Worm (Caenorhabditis elegans) whole organism, midembryonic: ENCODE data around the gene bre-1.

Experiments
- T22C8.4 ChIP-seq: fragments of 200-800 bp; sonication (Bioruptor generic); IDR thresholded peaks from 2 replicates; pipeline ENCODE4 v1.3.6; 2022; ENCODE audit warnings: missing genetic modification characterization, missing compliant biosample characterization
- cog-1 ChIP-seq: sonication (generic microtip); optimal IDR thresholded peaks from 2 replicates; lab custom pipeline; 2016; ENCODE audit warnings: missing genetic modification characterization, missing compliant biosample characterization
- flt-1 ChIP-seq: fragments of 200-800 bp; sonication (Bioruptor generic); IDR thresholded peaks from 2 replicates; pipeline ENCODE4 v1.3.6; 2022; ENCODE audit warnings: missing genetic modification characterization, missing compliant biosample characterization
- klf-2 ChIP-seq: fragments of 200-800 bp; sonication (Bioruptor generic); conservative IDR thresholded peaks from 2 replicates; pipeline ENCODE4 v1.3.6; 2022; ENCODE audit warnings: missing genetic modification reagents, missing genetic modification characterization, missing compliant biosample characterization
- med-1 ChIP-seq: sonication (generic microtip); optimal IDR thresholded peaks from 2 replicates; lab custom pipeline; 2017; ENCODE audit warnings: missing genetic modification characterization, mild to moderate bottlenecking, missing compliant biosample characterization, antibody characterized with exemption, missing genetic modification reagents; ENCODE audit not compliant: insufficient read depth
- ref-1 ChIP-seq: fragments of 200-800 bp; sonication (Bioruptor generic); conservative IDR thresholded peaks from 2 replicates; pipeline ENCODE4 v1.3.6; 2022; ENCODE audit warnings: missing genetic modification reagents, missing genetic modification characterization, missing compliant biosample characterization
- tab-1 ChIP-seq: fragments of 200-800 bp; sonication (Bioruptor generic); IDR thresholded peaks from 2 replicates; pipeline ENCODE4 v1.3.6; 2022; ENCODE audit warnings: missing genetic modification characterization, missing compliant biosample characterization
- ztf-23 ChIP-seq: fragments of 200-800 bp; sonication (Bioruptor generic); IDR thresholded peaks from 2 replicates; pipeline ENCODE4 v1.3.6; 2022; ENCODE audit warnings: missing genetic modification reagents, missing genetic modification characterization, missing compliant biosample characterization
- ztf-29 ChIP-seq: fragments of 200-800 bp; sonication (Bioruptor generic); IDR thresholded peaks from 2 replicates; pipeline ENCODE4 v1.3.6; 2022; ENCODE audit warnings: missing genetic modification reagents, missing genetic modification characterization, missing compliant biosample characterization

Gene bre-1

DNA sequence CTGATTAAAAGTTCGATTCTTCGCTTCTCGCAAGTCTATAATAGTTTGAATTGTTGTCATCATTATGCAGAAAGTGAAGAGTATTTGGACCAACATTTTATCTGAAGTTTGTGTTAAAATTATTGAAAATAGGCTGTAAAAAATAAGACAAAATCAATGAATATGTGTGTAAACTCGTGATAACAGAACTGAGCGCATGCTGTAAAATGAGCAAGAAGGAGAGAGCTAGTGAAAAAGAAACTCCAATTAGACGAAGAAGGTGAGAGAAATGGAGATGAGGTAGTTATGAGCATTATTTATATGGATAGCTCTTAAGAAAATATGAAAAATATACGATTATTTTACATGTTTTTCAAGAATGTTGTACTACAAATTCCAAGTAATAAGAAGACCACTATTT is 33.8 kb downstream of the bre-1 start, which contains the start of gene C53D6.4:
C53D6.4 (minus strand) TSS at position 101 of the 400 bp plus-strand sequence.
- TF ChIP-seq cog-1 (tag; lab: Kevin White, UChicago) (no peak), med-1 (GFP tag; lab: Kevin White, UChicago) (no peak), flt-1 (no peak), tab-1 (GFP tag; lab: Robert Waterston, UW) (no peak), klf-2 (no peak)

DNA sequence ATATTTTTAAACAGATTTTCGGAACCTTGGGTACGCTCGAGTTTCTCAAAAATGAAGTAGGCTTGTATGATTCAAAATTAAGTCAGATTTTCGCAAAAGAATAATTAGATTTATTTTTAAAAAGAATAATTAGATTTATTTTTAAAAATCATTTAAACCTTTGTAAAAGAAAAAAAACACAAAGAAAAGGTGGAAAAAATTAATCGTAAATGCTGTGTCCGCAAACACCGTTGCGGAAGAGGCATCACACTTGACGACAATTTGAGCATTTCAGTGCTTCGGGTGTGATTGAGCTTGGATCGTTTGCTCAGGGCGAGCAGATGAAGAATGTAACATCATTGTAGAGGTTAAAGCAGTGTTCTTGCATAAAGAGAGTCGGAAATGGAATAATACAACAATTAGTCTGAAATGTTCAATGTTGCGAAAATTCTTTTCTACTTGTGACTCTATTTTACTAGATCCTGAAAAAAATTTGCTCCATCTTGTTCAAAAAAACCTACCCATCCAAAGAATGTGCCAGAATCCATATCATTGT is 34.2 kb downstream of the bre-1 start:
- TF ChIP-seq ztf-23 (GFP tag; lab: Robert Waterston, UW) (no peak), T22C8.4 (no peak), tab-1 (GFP tag; lab: Robert Waterston, UW) (no peak), flt-1 (no peak), cog-1 (tag; lab: Kevin White, UChicago) (no peak), med-1 (GFP tag; lab: Kevin White, UChicago) (no peak)

DNA sequence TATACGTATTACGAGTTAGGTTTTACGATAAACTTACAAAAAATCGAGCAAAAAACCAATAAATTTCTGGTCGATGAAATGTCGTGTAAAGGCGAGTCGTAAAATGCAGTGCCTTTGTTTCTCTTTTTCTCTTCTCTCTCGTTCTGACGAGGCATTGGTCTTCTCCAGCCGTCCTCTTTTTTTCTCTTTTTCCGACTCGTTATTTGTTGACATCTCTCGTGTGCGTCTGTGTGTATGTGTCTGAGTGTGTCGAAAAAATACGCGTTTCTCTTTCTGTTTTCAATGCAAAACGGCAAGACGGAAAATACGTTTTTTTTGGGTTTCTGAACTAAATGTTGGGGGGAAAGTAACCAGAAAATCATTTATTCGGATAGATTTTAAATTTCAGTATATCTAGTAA is 45.5 kb downstream of the bre-1 start, which contains the start of gene C53D6.6:
C53D6.6 (minus strand) TSS at position 118 of the 400 bp plus-strand sequence.
- TF ChIP-seq ref-1 (no peak), cog-1 (tag; lab: Kevin White, UChicago) (no peak), tab-1 (GFP tag; lab: Robert Waterston, UW) (no peak), med-1 (GFP tag; lab: Kevin White, UChicago) (no peak), klf-2 (no peak), T22C8.4 (no peak)

DNA sequence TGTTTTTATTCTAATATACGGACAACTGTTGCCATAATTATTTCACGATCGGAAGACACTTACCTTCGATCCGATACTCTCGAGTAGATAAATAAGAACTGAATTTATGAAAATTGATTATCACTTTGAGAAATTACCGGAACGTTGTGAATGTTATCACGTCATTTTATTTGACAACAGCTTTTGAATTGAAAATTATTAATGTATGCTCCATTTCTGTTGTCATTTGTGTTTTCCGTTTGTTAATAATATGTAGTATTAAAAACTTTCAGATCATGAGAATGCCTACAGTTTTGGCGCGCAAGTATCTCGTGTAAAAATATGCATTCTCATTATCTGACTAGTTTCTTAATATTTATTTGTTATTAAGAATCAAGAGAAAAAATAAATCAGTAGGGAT is 47.3 kb downstream of the bre-1 start, which contains the start of gene C53D6.10:
C53D6.10 (minus strand) TSS at position 101 of the 400 bp plus-strand sequence.
- TF ChIP-seq klf-2 (no peak), tab-1 (GFP tag; lab: Robert Waterston, UW) (no peak), T22C8.4 (no peak), ref-1 (no peak), flt-1 (no peak), ztf-29 (no peak), ztf-23 (GFP tag; lab: Robert Waterston, UW) (no peak), cog-1 (tag; lab: Kevin White, UChicago) (no peak), med-1 (GFP tag; lab: Kevin White, UChicago) (no peak)

DNA sequence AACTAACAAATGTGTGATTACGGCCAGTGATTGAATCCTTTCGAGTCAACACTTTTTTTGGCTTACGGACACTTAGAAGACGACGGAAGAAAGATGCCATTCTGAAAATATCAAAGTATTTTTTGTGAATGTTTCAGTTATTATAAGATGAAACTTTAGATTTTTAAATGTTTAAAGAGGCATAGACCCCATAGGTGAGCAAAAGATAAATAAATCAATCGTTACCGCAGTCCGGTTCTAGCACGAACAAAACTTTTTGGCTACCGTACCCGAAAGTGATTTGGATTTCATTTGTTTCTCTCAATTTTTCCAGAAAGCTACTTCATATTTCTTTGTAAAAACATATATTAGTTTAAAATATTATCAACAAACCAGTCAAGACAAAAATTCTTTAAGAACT is 50.0 kb downstream of the bre-1 start, which contains the start of gene C53D6.7:
C53D6.7 (minus strand) TSS at position 101 of the 400 bp plus-strand sequence.
- no peak for TF ChIP-seq ztf-29
- no peak for TF ChIP-seq flt-1
- no peak for TF ChIP-seq ztf-23 (GFP tag; lab: Robert Waterston, UW)
- TF ChIP-seq cog-1 (tag; lab: Kevin White, UChicago), result no peak
- no peak for TF ChIP-seq med-1 (GFP tag; lab: Kevin White, UChicago)
- no peak for TF ChIP-seq T22C8.4
- no peak for TF ChIP-seq klf-2
- TF ChIP-seq ref-1, result no peak
